Fruit fly (Drosophila melanogaster): Measurements from ENCODE around the gene SNRPG.

The SNRPG gene

dm6 chrX:16637594-16638485, 2.4 kb downstream of the SNRPG start, which contains the start of gene RpS19a:
TSS of gene RpS19a (plus strand) at chrX:16637894.
- TF ChIP-seq CG8478 (optimal IDR thresholded peaks at IDR 0.05): no peak
- no peak for TF ChIP-seq CTCF (optimal IDR thresholded peaks at IDR 0.05)

- TF ChIP-seq CTCF (optimal IDR thresholded peaks at IDR 0.05) (peak; percentile 91 to 94), CG8478 (optimal IDR thresholded peaks at IDR 0.05) (no peak)
Measured at dm6 chrX:16637106-16637590, 3.1 kb downstream of the SNRPG start, which contains the start of gene Rok. TSS of gene Rok (minus strand) at chrX:16637414.

- TF ChIP-seq CTCF (optimal IDR thresholded peaks at IDR 0.05) (no peak), CG8478 (optimal IDR thresholded peaks at IDR 0.05) (no peak)
Measured at dm6 chrX:16633181-16633957, 6.8 kb downstream of the SNRPG start.

dm6 chrX:16632135-16632534, 8.1 kb downstream of the SNRPG start, which contains the start of gene CG9777:
TSS of gene CG9777 (minus strand) at chrX:16632235.
- TF ChIP-seq CTCF (optimal IDR thresholded peaks at IDR 0.05) (no peak), CG8478 (optimal IDR thresholded peaks at IDR 0.05) (no peak)

- TF ChIP-seq CTCF (optimal IDR thresholded peaks at IDR 0.05): peak; percentile 66 to 73
- TF ChIP-seq CG8478 (optimal IDR thresholded peaks at IDR 0.05): no peak
Measured at dm6 chrX:16624519-16624918, 15.7 kb downstream of the SNRPG start.

- TF ChIP-seq CTCF (optimal IDR thresholded peaks at IDR 0.05): no peak
- TF ChIP-seq CG8478 (optimal IDR thresholded peaks at IDR 0.05): no peak
Measured at dm6 chrX:16623524-16623923, 16.7 kb downstream of the SNRPG start.

- no peak for TF ChIP-seq CTCF (optimal IDR thresholded peaks at IDR 0.05)
- no peak for TF ChIP-seq CG8478 (optimal IDR thresholded peaks at IDR 0.05)
Measured at dm6 chrX:16621462-16621861, 18.8 kb downstream of the SNRPG start, which contains the start of gene CG9782. TSS of gene CG9782 (minus strand) at chrX:16621589.

dm6 chrX:16618724-16619123, 21.5 kb downstream of the SNRPG start:
- TF ChIP-seq CG8478 (optimal IDR thresholded peaks at IDR 0.05) (no peak), CTCF (optimal IDR thresholded peaks at IDR 0.05) (no peak)

dm6 chrX:16616773-16617738, 23.2 kb downstream of the SNRPG start:
- no peak for TF ChIP-seq CTCF (optimal IDR thresholded peaks at IDR 0.05)
- TF ChIP-seq CG8478 (optimal IDR thresholded peaks at IDR 0.05): no peak

- TF ChIP-seq CG8478 (optimal IDR thresholded peaks at IDR 0.05) (no peak), CTCF (optimal IDR thresholded peaks at IDR 0.05) (peak; percentile 9 to 31)
Measured at dm6 chrX:16610601-16611058, 29.6 kb downstream of the SNRPG start, which contains the start of gene mbt. TSS of gene mbt (plus strand) at chrX:16610685.

- TF ChIP-seq CTCF (optimal IDR thresholded peaks at IDR 0.05): no peak
- TF ChIP-seq CG8478 (optimal IDR thresholded peaks at IDR 0.05): no peak
Measured at dm6 chrX:16607828-16608227, 32.4 kb downstream of the SNRPG start.

dm6 chrX:16599770-16600169, 40.4 kb downstream of the SNRPG start:
- TF ChIP-seq CTCF (optimal IDR thresholded peaks at IDR 0.05) (no peak), CG8478 (optimal IDR thresholded peaks at IDR 0.05) (no peak)

- no peak for TF ChIP-seq CG8478 (optimal IDR thresholded peaks at IDR 0.05)
- no peak for TF ChIP-seq CTCF (optimal IDR thresholded peaks at IDR 0.05)
Measured at dm6 chrX:16598978-16599664, 41.1 kb downstream of the SNRPG start, which contains the start of the genes CG9784 and Nup153. TSS of gene CG9784 (minus strand) at chrX:16599215. TSS of gene Nup153 (plus strand) at chrX:16599241.
